Fruit fly (Drosophila melanogaster) whole organism, embryonic: Measurements from ENCODE around the gene CG7248.

ENCODE experiments used
- CG14014 ChIP-seq: fragments of 200-800 bp; sonication (Bioruptor generic); IDR thresholded peaks from 2 replicates; pipeline ENCODE4 v1.3.6; 2022; ENCODE audit warnings: missing biosample characterization, missing genetic modification characterization
- Dll ChIP-seq: fragments of 200-800 bp; sonication (Bioruptor generic); IDR thresholded peaks from 4 replicates; pipeline ENCODE4 v1.3.6; 2022; ENCODE audit warnings: missing biosample characterization, missing genetic modification characterization; ENCODE audit not compliant: partially characterized antibody
- gcm2 ChIP-seq: fragments of 200-800 bp; sonication (Bioruptor generic); optimal IDR thresholded peaks from 2 replicates; lab custom pipeline; 2016; ENCODE audit warnings: missing biosample characterization, missing genetic modification characterization

DNA sequence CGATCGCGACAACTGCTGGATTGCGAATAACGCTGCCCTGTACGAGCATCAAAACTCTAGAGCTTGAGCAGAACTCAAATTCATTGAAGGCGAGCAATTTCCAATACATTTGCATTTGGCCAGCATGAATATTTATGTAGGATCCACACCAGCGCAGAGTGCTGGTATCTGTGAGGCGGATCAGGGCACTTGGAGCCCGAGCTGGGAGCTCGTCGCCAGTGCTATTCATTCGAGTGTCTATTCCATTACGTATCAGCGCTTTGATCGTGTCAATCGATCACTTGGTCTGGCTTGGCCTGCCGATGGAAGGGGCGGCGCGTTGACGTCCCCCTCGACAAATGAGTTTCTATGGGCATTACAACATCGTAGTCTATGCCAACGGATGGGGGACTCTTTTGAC lies 12.2 kb downstream of the CG7248 start, which contains the start of gene prc:
- no peak for TF ChIP-seq CG14014 (GFP tag; lab: Robert Waterston, UW)
- no peak for TF ChIP-seq Dll (GFP tag; lab: Robert Waterston, UW)
- TF ChIP-seq gcm2 (GFP tag; lab: Kevin White, UChicago) = no peak
